Worm (Caenorhabditis elegans) whole organism, midembryonic: Measurements from ENCODE around the gene math-38.

Experiments used
- T22C8.4 ChIP-seq: fragments of 200-800 bp; sonication (Bioruptor generic); IDR thresholded peaks from 2 replicates; pipeline ENCODE4 v1.3.6; 2022; ENCODE audit warnings: missing genetic modification characterization, missing compliant biosample characterization
- cog-1 ChIP-seq: sonication (generic microtip); optimal IDR thresholded peaks from 2 replicates; lab custom pipeline; 2016; ENCODE audit warnings: missing genetic modification characterization, missing compliant biosample characterization
- flt-1 ChIP-seq: fragments of 200-800 bp; sonication (Bioruptor generic); IDR thresholded peaks from 2 replicates; pipeline ENCODE4 v1.3.6; 2022; ENCODE audit warnings: missing genetic modification characterization, missing compliant biosample characterization
- klf-2 ChIP-seq: fragments of 200-800 bp; sonication (Bioruptor generic); conservative IDR thresholded peaks from 2 replicates; pipeline ENCODE4 v1.3.6; 2022; ENCODE audit warnings: missing genetic modification reagents, missing genetic modification characterization, missing compliant biosample characterization
- med-1 ChIP-seq: sonication (generic microtip); optimal IDR thresholded peaks from 2 replicates; lab custom pipeline; 2017; ENCODE audit warnings: missing genetic modification characterization, mild to moderate bottlenecking, missing compliant biosample characterization, antibody characterized with exemption, missing genetic modification reagents; ENCODE audit not compliant: insufficient read depth
- ref-1 ChIP-seq: fragments of 200-800 bp; sonication (Bioruptor generic); conservative IDR thresholded peaks from 2 replicates; pipeline ENCODE4 v1.3.6; 2022; ENCODE audit warnings: missing genetic modification reagents, missing genetic modification characterization, missing compliant biosample characterization
- tab-1 ChIP-seq: fragments of 200-800 bp; sonication (Bioruptor generic); IDR thresholded peaks from 2 replicates; pipeline ENCODE4 v1.3.6; 2022; ENCODE audit warnings: missing genetic modification characterization, missing compliant biosample characterization
- ztf-23 ChIP-seq: fragments of 200-800 bp; sonication (Bioruptor generic); IDR thresholded peaks from 2 replicates; pipeline ENCODE4 v1.3.6; 2022; ENCODE audit warnings: missing genetic modification reagents, missing genetic modification characterization, missing compliant biosample characterization
- ztf-29 ChIP-seq: fragments of 200-800 bp; sonication (Bioruptor generic); IDR thresholded peaks from 2 replicates; pipeline ENCODE4 v1.3.6; 2022; ENCODE audit warnings: missing genetic modification reagents, missing genetic modification characterization, missing compliant biosample characterization

DNA sequence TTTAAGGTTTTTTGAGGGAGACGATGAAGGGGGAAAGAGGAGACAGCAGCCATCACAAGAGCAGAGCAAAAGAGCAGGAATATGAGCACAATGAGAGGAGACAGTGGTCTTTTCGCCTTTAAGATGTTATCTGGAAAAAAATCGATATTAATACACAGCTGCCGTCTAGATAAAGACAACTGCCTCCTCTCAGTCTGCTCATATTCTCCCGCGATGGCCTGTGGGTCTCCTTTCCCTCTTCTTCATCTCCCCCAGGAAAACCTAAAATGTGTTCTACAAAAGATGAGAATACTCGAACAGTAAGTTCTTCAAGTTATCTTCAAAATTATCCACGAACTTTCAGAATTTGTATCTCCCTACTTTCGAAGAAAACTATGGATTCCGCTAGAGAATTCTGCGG is 29.3 kb downstream of the math-38 start, which contains the start of the genes fbxb-52 and fbxb-51:
- TF ChIP-seq ref-1 (GFP tag; lab: Robert Waterston, UW) = no peak
- no peak for TF ChIP-seq T22C8.4 (GFP tag; lab: Robert Waterston, UW)
- TF ChIP-seq flt-1 (GFP tag; lab: Robert Waterston, UW) = no peak
- TF ChIP-seq ztf-23 (GFP tag; lab: Robert Waterston, UW) = no peak
- no peak for TF ChIP-seq ztf-29
- no peak for TF ChIP-seq klf-2 (GFP tag; lab: Robert Waterston, UW)
- no peak for TF ChIP-seq cog-1
- TF ChIP-seq tab-1 (GFP tag; lab: Robert Waterston, UW) = no peak
- TF ChIP-seq med-1 (GFP tag; lab: Kevin White, UChicago) = no peak
